Worm (Caenorhabditis elegans) whole organism, young adult: ENCODE results near the gene mom-1.
A peak's percentile ranks its signal among the peaks of the same experiment; 100 is the strongest.

ENCODE experiments used
- C06A6.2 ChIP-seq: fragments of 200-800 bp; sonication (Bioruptor generic); conservative IDR thresholded peaks from 2 replicates; pipeline ENCODE4 v1.3.6; 2022; ENCODE audit warnings: missing genetic modification characterization, missing compliant biosample characterization
- F10E7.11 ChIP-seq: sonication (generic microtip); optimal IDR thresholded peaks from 2 replicates; lab custom pipeline; 2017; ENCODE audit warnings: mild to moderate bottlenecking, missing genetic modification characterization, moderate library complexity, missing compliant biosample characterization
- F49E8.2 ChIP-seq: sonication (generic microtip); optimal IDR thresholded peaks from 3 replicates; lab custom pipeline; 2017; ENCODE audit warnings: missing genetic modification characterization, mild to moderate bottlenecking, missing compliant biosample characterization, antibody characterized with exemption, moderate library complexity; ENCODE audit not compliant: insufficient read depth
- F52B5.7 ChIP-seq: sonication (generic microtip); optimal IDR thresholded peaks from 2 replicates; lab custom pipeline; 2016; ENCODE audit warnings: mild to moderate bottlenecking, missing genetic modification characterization, missing compliant biosample characterization
- K11D2.4 ChIP-seq: fragments of 200-800 bp; sonication (Bioruptor generic); IDR thresholded peaks from 2 replicates; pipeline ENCODE4 v1.3.6; 2022; ENCODE audit warnings: missing genetic modification reagents, missing genetic modification characterization, missing compliant biosample characterization
- Y53G8AR.9 ChIP-seq: fragments of 200-800 bp; sonication (Bioruptor generic); conservative IDR thresholded peaks from 2 replicates; pipeline ENCODE4 v1.3.6; 2022; ENCODE audit warnings: missing genetic modification reagents, missing genetic modification characterization, missing compliant biosample characterization
- Y56A3A.18 ChIP-seq: fragments of 200-800 bp; sonication (Bioruptor generic); IDR thresholded peaks from 2 replicates; pipeline ENCODE4 v1.3.6; 2022; ENCODE audit warnings: missing genetic modification reagents, missing genetic modification characterization, missing compliant biosample characterization
- akir-1 ChIP-seq: fragments of 200-800 bp; sonication (Bioruptor generic); optimal IDR thresholded peaks from 2 replicates; lab custom pipeline; 2018; ENCODE audit warnings: mild to moderate bottlenecking, missing genetic modification characterization, moderate library complexity, missing compliant biosample characterization
- attf-3 ChIP-seq: fragments of 200-800 bp; sonication (Bioruptor generic); conservative IDR thresholded peaks from 2 replicates; pipeline ENCODE4 v1.3.6; 2022; ENCODE audit warnings: missing genetic modification reagents, missing genetic modification characterization, missing compliant biosample characterization
- attf-5 ChIP-seq: fragments of 200-800 bp; sonication (Bioruptor generic); optimal IDR thresholded peaks from 2 replicates; lab custom pipeline; 2018; ENCODE audit warnings: mild to moderate bottlenecking, missing genetic modification characterization, missing compliant biosample characterization
- bed-1 ChIP-seq: fragments of 200-800 bp; sonication (Bioruptor generic); IDR thresholded peaks from 2 replicates; pipeline ENCODE4 v1.3.6; 2022; ENCODE audit warnings: missing genetic modification reagents, missing genetic modification characterization, missing compliant biosample characterization
- ccch-3 ChIP-seq: fragments of 200-800 bp; sonication (Bioruptor generic); optimal IDR thresholded peaks from 2 replicates; lab custom pipeline; 2018; ENCODE audit warnings: mild to moderate bottlenecking, missing genetic modification characterization, missing compliant biosample characterization
- dpl-1 ChIP-seq: fragments of 150-350 bp; optimal IDR thresholded peaks from 2 replicates; lab custom pipeline; 2014; ENCODE audit warnings: missing biosample characterization, missing genetic modification reagents, missing genetic modification characterization
- egl-18 ChIP-seq: fragments of 200-800 bp; sonication (Bioruptor generic); IDR thresholded peaks from 2 replicates; pipeline ENCODE4 v1.3.6; 2022; ENCODE audit warnings: missing genetic modification reagents, missing genetic modification characterization, missing compliant biosample characterization
- ets-4 ChIP-seq: fragments of 200-800 bp; sonication (Bioruptor generic); optimal IDR thresholded peaks from 2 replicates; lab custom pipeline; 2018; ENCODE audit warnings: mild to moderate bottlenecking, missing genetic modification characterization, missing compliant biosample characterization
- fkh-3 ChIP-seq: sonication (generic microtip); optimal IDR thresholded peaks from 2 replicates; lab custom pipeline; 2016; ENCODE audit warnings: mild to moderate bottlenecking, missing genetic modification characterization, missing compliant biosample characterization
- him-1 ChIP-seq: sonication (generic microtip); optimal IDR thresholded peaks from 2 replicates; lab custom pipeline; 2016; ENCODE audit warnings: missing genotype, missing genetic modification reagents, missing genetic modification characterization, missing compliant biosample characterization
- hmg-1.2 ChIP-seq: fragments of 200-800 bp; sonication (Bioruptor generic); IDR thresholded peaks from 2 replicates; pipeline ENCODE4 v1.3.6; 2022; ENCODE audit warnings: missing genetic modification reagents, missing genetic modification characterization, missing compliant biosample characterization
- hrde-1 ChIP-seq: sonication (generic microtip); optimal IDR thresholded peaks from 2 replicates; lab custom pipeline; 2016; ENCODE audit warnings: missing genetic modification characterization, mild to moderate bottlenecking, missing compliant biosample characterization, moderate library complexity, missing genotype, missing genetic modification reagents, borderline replicate concordance
- let-526 ChIP-seq: fragments of 200-800 bp; sonication (Bioruptor generic); IDR thresholded peaks from 2 replicates; pipeline ENCODE4 v1.3.6; 2022; ENCODE audit warnings: missing genetic modification reagents, missing genetic modification characterization, missing compliant biosample characterization
- lin-35 ChIP-seq, 3 experiments: fragments of 150-350 bp in 2 of 3; sonication (generic microtip) in 1 of 3; optimal IDR thresholded peaks; 2 replicates each; lab custom pipeline; 2014 to 2018; ENCODE audit warnings: missing biosample characterization in 3 of 3, missing genetic modification characterization in 3 of 3, missing genetic modification reagents in 3 of 3
- lsy-27 ChIP-seq: sonication (generic microtip); optimal IDR thresholded peaks from 2 replicates; lab custom pipeline; 2017; ENCODE audit warnings: missing genetic modification characterization, mild to moderate bottlenecking, missing compliant biosample characterization, antibody characterized with exemption, missing genotype, borderline replicate concordance; ENCODE audit not compliant: insufficient read depth
- madf-3 ChIP-seq: fragments of 200-800 bp; sonication (Bioruptor generic); IDR thresholded peaks from 2 replicates; pipeline ENCODE4 v1.3.6; 2022; ENCODE audit warnings: missing genetic modification reagents, missing genetic modification characterization, missing compliant biosample characterization
- madf-8 ChIP-seq: fragments of 200-800 bp; sonication (Bioruptor generic); conservative IDR thresholded peaks from 2 replicates; pipeline ENCODE4 v1.3.6; 2022; ENCODE audit warnings: missing genetic modification reagents, missing genetic modification characterization, missing compliant biosample characterization
- mcd-1 ChIP-seq: fragments of 200-800 bp; sonication (Bioruptor generic); IDR thresholded peaks from 2 replicates; pipeline ENCODE4 v1.3.6; 2022; ENCODE audit warnings: missing genetic modification reagents, missing genetic modification characterization, missing compliant biosample characterization
- mel-28 ChIP-seq: sonication (generic microtip); optimal IDR thresholded peaks from 2 replicates; lab custom pipeline; 2016; ENCODE audit warnings: borderline replicate concordance, mild to moderate bottlenecking, missing genetic modification characterization, missing compliant biosample characterization
- mes-4 ChIP-seq: sonication (generic microtip); optimal IDR thresholded peaks from 2 replicates; lab custom pipeline; 2016; ENCODE audit warnings: missing genotype, missing genetic modification characterization, missing compliant biosample characterization
- mxl-1 ChIP-seq: sonication (generic microtip); optimal IDR thresholded peaks from 2 replicates; lab custom pipeline; 2016; ENCODE audit warnings: missing genetic modification characterization, missing compliant biosample characterization
- nhr-120 ChIP-seq: fragments of 200-800 bp; sonication (Bioruptor generic); IDR thresholded peaks from 2 replicates; pipeline ENCODE4 v1.3.6; 2022; ENCODE audit warnings: missing genetic modification characterization, missing compliant biosample characterization
- nhr-27 ChIP-seq: fragments of 200-800 bp; sonication (Bioruptor generic); optimal IDR thresholded peaks from 2 replicates; lab custom pipeline; 2018; ENCODE audit warnings: mild to moderate bottlenecking, missing genetic modification characterization, moderate library complexity, missing compliant biosample characterization
- rec-8 ChIP-seq, 2 experiments: sonication (generic microtip); optimal IDR thresholded peaks; 2 replicates each; lab custom pipeline; 2016; ENCODE audit warnings: mild to moderate bottlenecking in 2 of 2, missing genetic modification characterization in 2 of 2, missing genetic modification reagents in 2 of 2, missing genotype in 2 of 2, missing biosample characterization in 1 of 2, missing compliant biosample characterization in 1 of 2, moderate library complexity in 1 of 2
- rpc-1 ChIP-seq, 2 experiments: fragments of 150-350 bp in 1 of 2; sonication (generic microtip) in 1 of 2; optimal IDR thresholded peaks; 2 replicates each; lab custom pipeline; 2014 to 2018; ENCODE audit warnings: missing biosample characterization in 1 of 2, missing genetic modification characterization in 1 of 2, missing genetic modification reagents in 1 of 2, missing genotype in 1 of 2
- snpc-1.1 ChIP-seq: sonication (generic microtip); optimal IDR thresholded peaks from 2 replicates; lab custom pipeline; 2017; ENCODE audit warnings: missing genetic modification characterization, mild to moderate bottlenecking, missing compliant biosample characterization, antibody characterized with exemption, moderate library complexity, missing genotype, missing genetic modification reagents; ENCODE audit not compliant: insufficient read depth
- snpc-3.4 ChIP-seq: sonication (generic microtip); optimal IDR thresholded peaks from 2 replicates; lab custom pipeline; 2017; ENCODE audit warnings: missing genetic modification characterization, mild to moderate bottlenecking, missing compliant biosample characterization, antibody characterized with exemption, moderate library complexity, missing genotype, missing genetic modification reagents
- snpc-4 ChIP-seq, 5 experiments: fragments of 150-350 bp in 1 of 5; sonication (generic microtip) in 4 of 5; optimal IDR thresholded peaks; 2 replicates each; lab custom pipeline; 2014 to 2018; ENCODE audit warnings: missing genetic modification characterization in 5 of 5, missing biosample characterization in 3 of 5, antibody characterized with exemption in 2 of 5, mild to moderate bottlenecking in 2 of 5, missing compliant biosample characterization in 2 of 5, missing genotype in 2 of 5, moderate library complexity in 2 of 5, missing genetic modification reagents in 1 of 5
- tlf-1 ChIP-seq: fragments of 200-800 bp; sonication (Bioruptor generic); optimal IDR thresholded peaks from 2 replicates; lab custom pipeline; 2018; ENCODE audit warnings: mild to moderate bottlenecking, missing genetic modification characterization, missing compliant biosample characterization
- unc-130 ChIP-seq: sonication (generic microtip); optimal IDR thresholded peaks from 2 replicates; lab custom pipeline; 2016; ENCODE audit warnings: missing genetic modification reagents, missing genetic modification characterization, missing compliant biosample characterization
- xnd-1 ChIP-seq: sonication (generic microtip); optimal IDR thresholded peaks from 2 replicates; lab custom pipeline; 2016; ENCODE audit warnings: missing genotype, missing genetic modification reagents, missing genetic modification characterization, missing compliant biosample characterization
- zfh-2 ChIP-seq: fragments of 200-800 bp; sonication (Bioruptor generic); conservative IDR thresholded peaks from 2 replicates; pipeline ENCODE4 v1.3.6; 2022; ENCODE audit warnings: missing genetic modification reagents, missing genetic modification characterization, missing compliant biosample characterization
- zim-3 ChIP-seq: sonication (generic microtip); optimal IDR thresholded peaks from 2 replicates; lab custom pipeline; 2017; ENCODE audit warnings: mild to moderate bottlenecking, missing genetic modification characterization, moderate library complexity, missing compliant biosample characterization
- ztf-28 ChIP-seq: fragments of 200-800 bp; sonication (Bioruptor generic); IDR thresholded peaks from 2 replicates; pipeline ENCODE4 v1.3.6; 2022; ENCODE audit warnings: missing genetic modification reagents, missing genetic modification characterization, missing compliant biosample characterization
- ztf-3 ChIP-seq: fragments of 200-800 bp; sonication (Bioruptor generic); optimal IDR thresholded peaks from 2 replicates; lab custom pipeline; 2018; ENCODE audit warnings: mild to moderate bottlenecking, missing genetic modification characterization, missing compliant biosample characterization

mom-1 gene

DNA sequence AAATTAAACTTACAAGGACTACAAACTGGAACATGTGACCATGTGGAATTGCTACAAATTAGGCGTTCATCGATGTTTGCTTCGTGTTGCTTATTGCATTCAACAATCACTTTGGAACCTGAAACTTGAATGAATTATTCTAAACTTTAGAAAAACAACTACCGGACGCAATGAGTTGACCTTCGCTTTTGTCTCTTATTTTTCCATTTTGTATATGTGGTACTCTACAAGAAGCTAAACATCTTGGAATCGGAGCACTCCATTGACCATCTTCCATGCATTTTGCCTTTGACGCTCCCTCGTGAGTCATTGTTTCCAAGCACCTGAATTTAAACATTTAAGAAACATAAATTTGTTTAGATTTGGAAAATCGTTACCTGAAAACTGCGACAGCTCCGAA lies 3.9 kb upstream of the mom-1 start:
- TF ChIP-seq ztf-28, result no peak
- TF ChIP-seq let-526 (GFP tag; lab: Robert Waterston, UW), result no peak
- no peak for TF ChIP-seq mel-28 (tag; lab: Kevin White, UChicago)
- TF ChIP-seq ztf-3 (GFP tag; lab: Kevin White, UChicago), result no peak
- no peak for TF ChIP-seq zfh-2
- no peak for TF ChIP-seq Y53G8AR.9
- no peak for TF ChIP-seq snpc-4 (GFP tag; optimal IDR thresholded peaks at IDR 0.05; lab: Kevin White, UChicago)
- TF ChIP-seq snpc-4 (tag; optimal IDR thresholded peaks at IDR 0.05; lab: Kevin White, UChicago), result no peak
- no peak for TF ChIP-seq mes-4 (tag; lab: Kevin White, UChicago)
- no peak for TF ChIP-seq hmg-1.2 (GFP tag; lab: Robert Waterston, UW)
- no peak for TF ChIP-seq unc-130
- no peak for TF ChIP-seq madf-3
- TF ChIP-seq, all 124 proteins: peak for 0

DNA sequence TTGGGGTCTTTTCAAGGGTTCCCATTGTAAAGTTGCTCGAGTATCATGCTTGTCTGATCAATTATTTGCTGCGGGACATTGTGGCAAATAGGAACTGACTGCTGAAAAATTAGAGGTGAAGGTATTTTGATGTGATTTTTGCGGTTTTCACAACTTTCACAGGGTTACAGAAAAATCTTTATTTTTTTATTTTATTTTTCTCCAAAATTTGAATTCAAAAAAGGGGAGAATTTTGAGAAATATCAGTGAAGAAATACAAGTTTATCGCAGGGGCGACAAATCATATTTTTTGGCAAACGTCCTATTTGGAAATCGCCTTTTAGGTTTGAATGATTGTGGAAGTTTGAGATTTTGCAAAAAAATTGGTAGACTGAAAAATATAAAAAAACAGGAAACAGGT lies 1.3 kb upstream of the mom-1 start, which contains the start of gene lev-9:
Gene lev-9, minus strand, starts transcription at position 101 of the 400 bp plus-strand sequence.
- TF ChIP-seq tlf-1 (no peak), lin-35 (GFP tag; optimal IDR thresholded peaks at IDR 0.05; lab: Kevin White, UChicago) (no peak), F49E8.2 (tag; lab: Kevin White, UChicago) (no peak), F52B5.7 (tag; lab: Kevin White, UChicago) (no peak)
- TF ChIP-seq, all 124 proteins: peak for 0

ce11 chrX:6292143-6292542 lies 769 bp upstream of the mom-1 start:
- no peak; the same call in 1 of the 2 replicates for TF ChIP-seq madf-8 (GFP tag; lab: Robert Waterston, UW)
- no peak for TF ChIP-seq ztf-3 (GFP tag; lab: Kevin White, UChicago)
- peak; percentile 86; the same call in 1 of the 2 replicates for TF ChIP-seq madf-3
- peak; percentile 67 for TF ChIP-seq hrde-1 (tag; lab: Kevin White, UChicago)
- TF ChIP-seq zfh-2, result peak; percentile 87
- peak; percentile 76 to 90 for TF ChIP-seq rec-8 (tag; optimal IDR thresholded peaks at IDR 0.05; lab: Kevin White, UChicago)
- TF ChIP-seq snpc-1.1 (tag; lab: Kevin White, UChicago), result peak; percentile 72
- no peak for TF ChIP-seq dpl-1 (GFP tag; lab: Kevin White, UChicago)
- TF ChIP-seq ets-4 (GFP tag; lab: Kevin White, UChicago), result peak; percentile 25
- TF ChIP-seq unc-130, result peak; percentile 67
- TF ChIP-seq Y56A3A.18 (GFP tag; lab: Robert Waterston, UW), result peak; percentile 94
- peak; percentile 74 for TF ChIP-seq attf-5 (GFP tag; lab: Kevin White, UChicago)
- peak; percentile 76 for TF ChIP-seq F10E7.11 (tag; lab: Kevin White, UChicago)
- peak; percentile 66 for TF ChIP-seq ccch-3 (GFP tag; lab: Kevin White, UChicago)
- TF ChIP-seq mes-4 (tag; lab: Kevin White, UChicago), result peak; percentile 75
- peak; percentile 96 for TF ChIP-seq rpc-1 (optimal IDR thresholded peaks at IDR 0.05; lab: Kevin White, UChicago)
- TF ChIP-seq rpc-1 (tag; optimal IDR thresholded peaks at IDR 0.05; lab: Kevin White, UChicago), result peak; percentile 96
- peak; percentile 72 for TF ChIP-seq mcd-1
- peak; percentile 93 for TF ChIP-seq bed-1 (GFP tag; lab: Robert Waterston, UW)
- TF ChIP-seq fkh-3 (tag; lab: Kevin White, UChicago), result peak; percentile 91
- peak; percentile 84 for TF ChIP-seq egl-18 (GFP tag; lab: Robert Waterston, UW)
- no peak for TF ChIP-seq C06A6.2
- no peak for TF ChIP-seq lsy-27 (tag; lab: Kevin White, UChicago)
- peak; percentile 81 for TF ChIP-seq snpc-3.4 (tag; lab: Kevin White, UChicago)
- TF ChIP-seq xnd-1 (tag; lab: Kevin White, UChicago), result no peak
- TF ChIP-seq him-1, result peak; percentile 96
- no peak for TF ChIP-seq nhr-27
- peak; percentile 89 for TF ChIP-seq mxl-1 (tag; lab: Kevin White, UChicago)
- TF ChIP-seq K11D2.4, result peak; percentile 80
- peak; percentile 84; the same call in 1 of the 2 replicates for TF ChIP-seq nhr-120
- peak; percentile 78 for TF ChIP-seq zim-3 (tag; lab: Kevin White, UChicago)
- TF ChIP-seq akir-1 (GFP tag; lab: Kevin White, UChicago), result peak; percentile 4
- TF ChIP-seq F52B5.7 (tag; lab: Kevin White, UChicago), result peak; percentile 87
- TF ChIP-seq Y53G8AR.9, result peak; percentile 60; the same call in 1 of the 2 replicates
- TF ChIP-seq attf-3, result no peak
